Worm (Caenorhabditis elegans) whole organism, L4/young adult: ENCODE measurements around the gene T21C12.8.

Source experiments
- W03F9.2 ChIP-seq: fragments of 150-350 bp; optimal IDR thresholded peaks from 2 replicates; lab custom pipeline; 2014; ENCODE audit warnings: missing biosample characterization, missing genetic modification characterization
- dao-5 ChIP-seq: sonication (generic microtip); optimal IDR thresholded peaks from 2 replicates; lab custom pipeline; 2016; ENCODE audit warnings: missing genotype, missing genetic modification characterization, moderate library complexity, missing compliant biosample characterization
- him-1 ChIP-seq: sonication (generic microtip); optimal IDR thresholded peaks from 2 replicates; lab custom pipeline; 2016; ENCODE audit warnings: missing genotype, missing genetic modification reagents, missing genetic modification characterization, missing compliant biosample characterization

ce11 chrIII:10596387-10596786 is 43.6 kb upstream of the T21C12.8 start, which contains the start of gene Y39A1A.3:
- TF ChIP-seq him-1 (tag; lab: Kevin White, UChicago): no peak
- no peak for TF ChIP-seq dao-5 (tag; lab: Kevin White, UChicago)
- no peak for TF ChIP-seq W03F9.2 (tag; lab: Kevin White, UChicago)
